Worm (Caenorhabditis elegans) whole organism, L2 larva: ENCODE data around the gene rpt-3.

ENCODE experiments used
- F13H6.1 ChIP-seq: sonication (generic microtip); optimal IDR thresholded peaks from 2 replicates; lab custom pipeline; 2016; ENCODE audit warnings: missing genetic modification characterization, missing compliant biosample characterization
- ama-1 ChIP-seq: fragments of 150-350 bp; optimal IDR thresholded peaks from 2 replicates; lab custom pipeline; 2018; ENCODE audit warnings: inconsistent platforms
- ceh-82 ChIP-seq: fragments of 150-350 bp; optimal IDR thresholded peaks from 2 replicates; lab custom pipeline; 2014; ENCODE audit warnings: missing biosample characterization, missing genetic modification characterization
- dmd-4 ChIP-seq: sonication (generic microtip); optimal IDR thresholded peaks from 2 replicates; lab custom pipeline; 2017; ENCODE audit warnings: missing biosample characterization, missing genetic modification characterization
- egl-27 ChIP-seq: sonication (generic microtip); optimal IDR thresholded peaks from 3 replicates; lab custom pipeline; 2017; ENCODE audit warnings: missing biosample characterization, missing genetic modification reagents, missing genetic modification characterization
- gmeb-1 ChIP-seq: fragments of 150-350 bp; optimal IDR thresholded peaks from 2 replicates; lab custom pipeline; 2014; ENCODE audit warnings: missing biosample characterization, missing genetic modification characterization
- lsy-2 ChIP-seq, 2 experiments: fragments of 150-350 bp in 1 of 2; sonication (generic microtip) in 1 of 2; optimal IDR thresholded peaks; 2 replicates each; lab custom pipeline; 2014 to 2017; ENCODE audit warnings: missing biosample characterization in 2 of 2, missing genetic modification characterization in 2 of 2
- mbf-1 ChIP-seq: sonication (generic microtip); optimal IDR thresholded peaks from 2 replicates; lab custom pipeline; 2017; ENCODE audit warnings: missing biosample characterization, missing genetic modification characterization
- unc-39 ChIP-seq: fragments of 150-350 bp; optimal IDR thresholded peaks from 2 replicates; lab custom pipeline; 2014; ENCODE audit warnings: missing biosample characterization, missing genetic modification characterization
- unc-62 ChIP-seq: fragments of 150-350 bp; optimal IDR thresholded peaks from 2 replicates; lab custom pipeline; 2014; ENCODE audit warnings: missing biosample characterization, missing genetic modification reagents, missing genetic modification characterization

- TF ChIP-seq unc-39 (no peak), dmd-4 (tag; lab: Kevin White, UChicago) (no peak), F13H6.1 (no peak), unc-62 (GFP tag; lab: Kevin White, UChicago) (no peak), lsy-2 (tag; optimal IDR thresholded peaks at IDR 0.05; lab: Kevin White, UChicago) (no peak), ama-1 (lab: Kevin White, UChicago) (no peak), egl-27 (tag; lab: Kevin White, UChicago) (no peak), ceh-82 (tag; lab: Kevin White, UChicago) (no peak), mbf-1 (tag; lab: Kevin White, UChicago) (no peak), gmeb-1 (tag; lab: Kevin White, UChicago) (no peak)
These were observed 6.7 kb upstream of the rpt-3 start, which contains the start of gene chtb-2 for ce11 chrIII:6482918-6483317.
